Worm (Caenorhabditis elegans) whole organism, L4 larva: Measurements from ENCODE around the gene dohh-1.

Experiments
- F10B5.3 ChIP-seq: sonication (generic microtip); optimal IDR thresholded peaks from 2 replicates; lab custom pipeline; 2016; ENCODE audit warnings: mild to moderate bottlenecking, missing genetic modification characterization, missing compliant biosample characterization
- F26F4.8 ChIP-seq: fragments of 200-800 bp; sonication (Bioruptor generic); conservative IDR thresholded peaks from 2 replicates; pipeline ENCODE4 v1.3.6; 2022; ENCODE audit warnings: missing genetic modification characterization, missing compliant biosample characterization
- F49E8.2 ChIP-seq: sonication (generic microtip); optimal IDR thresholded peaks from 2 replicates; lab custom pipeline; 2016; ENCODE audit warnings: missing compliant biosample characterization, mild to moderate bottlenecking, missing genetic modification characterization, borderline replicate concordance
- R02D3.7 ChIP-seq: fragments of 150-350 bp; sonication (generic microtip); optimal IDR thresholded peaks from 3 replicates; lab custom pipeline; 2014; ENCODE audit warnings: missing biosample characterization, missing genetic modification characterization
- T20F7.1 ChIP-seq: fragments of 200-800 bp; sonication (Bioruptor generic); optimal IDR thresholded peaks from 2 replicates; lab custom pipeline; 2018; ENCODE audit warnings: mild to moderate bottlenecking, missing genetic modification characterization, missing compliant biosample characterization
- T26A8.4 ChIP-seq: fragments of 200-800 bp; sonication (Bioruptor generic); IDR thresholded peaks from 2 replicates; pipeline ENCODE4 v1.3.6; 2022; ENCODE audit warnings: missing genetic modification characterization, missing compliant biosample characterization
- Y105C5A.15 ChIP-seq: fragments of 200-800 bp; sonication (Bioruptor generic); IDR thresholded peaks from 2 replicates; pipeline ENCODE4 v1.3.6; 2022; ENCODE audit warnings: missing genetic modification characterization, missing compliant biosample characterization
- Y75B8A.6 ChIP-seq: fragments of 200-800 bp; sonication (Bioruptor generic); IDR thresholded peaks from 2 replicates; pipeline ENCODE4 v1.3.6; 2022; ENCODE audit warnings: missing genetic modification reagents, missing genetic modification characterization, missing compliant biosample characterization
- aha-1 ChIP-seq: fragments of 150-350 bp; peaks from one replicate; lab custom pipeline; 2014; ENCODE audit warnings: missing biosample characterization, missing genetic modification characterization
- aly-2 ChIP-seq: sonication (generic microtip); optimal IDR thresholded peaks from 2 replicates; lab custom pipeline; 2018; ENCODE audit warnings: missing biosample characterization, missing genetic modification characterization
- ama-1 ChIP-seq: fragments of 150-350 bp; optimal IDR thresholded peaks from 2 replicates; lab custom pipeline; 2014; ENCODE audit warnings: inconsistent platforms, mixed read lengths
- arid-1 ChIP-seq: fragments of 200-800 bp; sonication (Bioruptor generic); conservative IDR thresholded peaks from 2 replicates; pipeline ENCODE4 v1.3.6; 2022; ENCODE audit warnings: missing genetic modification reagents, missing genetic modification characterization, missing compliant biosample characterization
- ceh-20 ChIP-seq: fragments of 200-800 bp; sonication (Bioruptor generic); IDR thresholded peaks from 2 replicates; pipeline ENCODE4 v1.3.6; 2022; ENCODE audit warnings: missing genetic modification reagents, missing genetic modification characterization, missing compliant biosample characterization
- ceh-62 ChIP-seq: sonication (generic microtip); optimal IDR thresholded peaks from 2 replicates; lab custom pipeline; 2017; ENCODE audit warnings: missing biosample characterization, missing genetic modification characterization
- ctbp-1 ChIP-seq: fragments of 200-800 bp; sonication (Bioruptor generic); IDR thresholded peaks from 2 replicates; pipeline ENCODE4 v1.3.6; 2022; ENCODE audit warnings: missing genetic modification reagents, missing genetic modification characterization, missing compliant biosample characterization
- daf-19 ChIP-seq: fragments of 200-800 bp; sonication (Bioruptor generic); conservative IDR thresholded peaks from 2 replicates; pipeline ENCODE4 v1.3.6; 2022; ENCODE audit warnings: missing genetic modification characterization, missing compliant biosample characterization
- daf-8 ChIP-seq: fragments of 200-800 bp; sonication (Bioruptor generic); IDR thresholded peaks from 2 replicates; pipeline ENCODE4 v1.3.6; 2022; ENCODE audit warnings: missing genetic modification characterization, missing compliant biosample characterization
- dmd-8 ChIP-seq: fragments of 200-800 bp; sonication (Bioruptor generic); IDR thresholded peaks from 2 replicates; pipeline ENCODE4 v1.3.6; 2022; ENCODE audit warnings: missing genetic modification characterization, missing compliant biosample characterization
- dmd-9 ChIP-seq: fragments of 200-800 bp; sonication (Bioruptor generic); IDR thresholded peaks from 2 replicates; pipeline ENCODE4 v1.3.6; 2022; ENCODE audit warnings: missing genetic modification reagents, missing genetic modification characterization, missing compliant biosample characterization
- egl-43 ChIP-seq: fragments of 200-800 bp; sonication (Bioruptor generic); IDR thresholded peaks from 2 replicates; pipeline ENCODE4 v1.3.6; 2022; ENCODE audit warnings: missing genetic modification reagents, missing genetic modification characterization, missing compliant biosample characterization
- fkh-10 ChIP-seq: fragments of 150-350 bp; optimal IDR thresholded peaks from 2 replicates; lab custom pipeline; 2014; ENCODE audit warnings: missing biosample characterization, missing genetic modification reagents, missing genetic modification characterization
- hlh-11 ChIP-seq: fragments of 200-800 bp; sonication (Bioruptor generic); optimal IDR thresholded peaks from 2 replicates; lab custom pipeline; 2018; ENCODE audit warnings: mild to moderate bottlenecking, missing genetic modification characterization, missing compliant biosample characterization
- hmg-1.1 ChIP-seq: fragments of 200-800 bp; sonication (Bioruptor generic); IDR thresholded peaks from 2 replicates; pipeline ENCODE4 v1.3.6; 2022; ENCODE audit warnings: missing genetic modification reagents, missing genetic modification characterization, missing compliant biosample characterization
- lin-1 ChIP-seq: fragments of 200-800 bp; sonication (Bioruptor generic); IDR thresholded peaks from 2 replicates; pipeline ENCODE4 v1.3.6; 2022; ENCODE audit warnings: missing genetic modification reagents, missing genetic modification characterization, missing compliant biosample characterization
- lin-13 ChIP-seq: fragments of 150-350 bp; optimal IDR thresholded peaks from 2 replicates; lab custom pipeline; 2014; ENCODE audit warnings: missing biosample characterization, missing genetic modification reagents, missing genetic modification characterization
- lin-15B ChIP-seq: fragments of 150-350 bp; sonication (generic microtip); optimal IDR thresholded peaks from 3 replicates; lab custom pipeline; 2014; ENCODE audit warnings: missing biosample characterization, missing genetic modification characterization
- lin-29 ChIP-seq: fragments of 200-800 bp; sonication (Bioruptor generic); IDR thresholded peaks from 2 replicates; pipeline ENCODE4 v1.3.6; 2022; ENCODE audit warnings: missing genetic modification reagents, missing genetic modification characterization, missing compliant biosample characterization
- lin-39 ChIP-seq: fragments of 150-350 bp; optimal IDR thresholded peaks from 2 replicates; lab custom pipeline; 2014; ENCODE audit warnings: missing biosample characterization, missing genetic modification reagents, missing genetic modification characterization
- lir-3 ChIP-seq: sonication (generic microtip); optimal IDR thresholded peaks from 2 replicates; lab custom pipeline; 2016; ENCODE audit warnings: mild to moderate bottlenecking, missing genetic modification characterization, missing compliant biosample characterization
- lsy-2 ChIP-seq, 2 experiments: fragments of 150-350 bp in 1 of 2; sonication (generic microtip) in 1 of 2; optimal IDR thresholded peaks; 2 replicates each; lab custom pipeline; 2014 to 2017; ENCODE audit warnings: missing biosample characterization in 2 of 2, missing genetic modification characterization in 2 of 2
- madf-5 ChIP-seq, 2 experiments: fragments of 200-800 bp; sonication (Bioruptor generic); IDR thresholded peaks; 2 replicates each; pipeline ENCODE4 v1.3.6; 2022; ENCODE audit warnings: missing compliant biosample characterization in 2 of 2, missing genetic modification characterization in 2 of 2
- mdl-1 ChIP-seq, 2 experiments: fragments of 150-350 bp in 1 of 2; sonication (generic microtip) in 1 of 2; optimal IDR thresholded peaks; 2 replicates each; lab custom pipeline; 2014 to 2017; ENCODE audit warnings: missing biosample characterization in 2 of 2, missing genetic modification characterization in 2 of 2
- mdt-29 ChIP-seq: fragments of 200-800 bp; sonication (Bioruptor generic); IDR thresholded peaks from 2 replicates; pipeline ENCODE4 v1.3.6; 2022; ENCODE audit warnings: missing genetic modification reagents, missing genetic modification characterization, missing compliant biosample characterization
- mxl-2 ChIP-seq: fragments of 200-800 bp; sonication (Bioruptor generic); conservative IDR thresholded peaks from 2 replicates; pipeline ENCODE4 v1.3.6; 2022; ENCODE audit warnings: missing genetic modification reagents, missing genetic modification characterization, missing compliant biosample characterization
- nhr-102 ChIP-seq: sonication (generic microtip); optimal IDR thresholded peaks from 2 replicates; lab custom pipeline; 2016; ENCODE audit warnings: mild to moderate bottlenecking, missing genetic modification characterization, moderate library complexity, missing compliant biosample characterization
- nhr-237 ChIP-seq: sonication (generic microtip); optimal IDR thresholded peaks from 2 replicates; lab custom pipeline; 2017; ENCODE audit warnings: missing biosample characterization, missing genetic modification characterization
- nhr-25 ChIP-seq: sonication (generic microtip); optimal IDR thresholded peaks from 2 replicates; lab custom pipeline; 2017; ENCODE audit warnings: missing genetic modification characterization, mild to moderate bottlenecking, missing compliant biosample characterization, antibody characterized with exemption, moderate library complexity, borderline replicate concordance; ENCODE audit not compliant: insufficient read depth
- nhr-42 ChIP-seq: fragments of 200-800 bp; sonication (Bioruptor generic); IDR thresholded peaks from 2 replicates; pipeline ENCODE4 v1.3.6; 2022; ENCODE audit warnings: missing genetic modification characterization, missing compliant biosample characterization
- nhr-48 ChIP-seq: sonication (generic microtip); optimal IDR thresholded peaks from 2 replicates; lab custom pipeline; 2016; ENCODE audit warnings: mild to moderate bottlenecking, missing genetic modification characterization, missing compliant biosample characterization
- nhr-6 ChIP-seq: fragments of 150-350 bp; optimal IDR thresholded peaks from 2 replicates; lab custom pipeline; 2014; ENCODE audit warnings: missing biosample characterization, missing genetic modification characterization
- php-3 ChIP-seq: fragments of 200-800 bp; sonication (Bioruptor generic); IDR thresholded peaks from 2 replicates; pipeline ENCODE4 v1.3.6; 2022; ENCODE audit warnings: missing genetic modification reagents, missing genetic modification characterization, missing compliant biosample characterization
- pqm-1 ChIP-seq: sonication (generic microtip); optimal IDR thresholded peaks from 2 replicates; lab custom pipeline; 2017; ENCODE audit warnings: missing biosample characterization, missing genetic modification characterization
- skn-1 ChIP-seq: fragments of 150-350 bp; optimal IDR thresholded peaks from 2 replicates; lab custom pipeline; 2014; ENCODE audit warnings: missing biosample characterization, missing genetic modification characterization
- snpc-1.2 ChIP-seq: fragments of 200-800 bp; sonication (Bioruptor generic); IDR thresholded peaks from 2 replicates; pipeline ENCODE4 v1.3.6; 2022; ENCODE audit warnings: missing genetic modification reagents, missing genetic modification characterization, missing compliant biosample characterization
- spr-3 ChIP-seq: fragments of 200-800 bp; sonication (Bioruptor generic); optimal IDR thresholded peaks from 2 replicates; lab custom pipeline; 2018; ENCODE audit warnings: mild to moderate bottlenecking, missing genetic modification characterization, missing compliant biosample characterization
- tag-97 ChIP-seq: fragments of 200-800 bp; sonication (Bioruptor generic); IDR thresholded peaks from 2 replicates; pipeline ENCODE4 v1.3.6; 2022; ENCODE audit warnings: missing genetic modification characterization, missing compliant biosample characterization
- zag-1 ChIP-seq: fragments of 150-350 bp; optimal IDR thresholded peaks from 2 replicates; lab custom pipeline; 2014; ENCODE audit warnings: missing biosample characterization, missing genetic modification characterization
- ztf-11 ChIP-seq: fragments of 150-350 bp; optimal IDR thresholded peaks from 2 replicates; lab custom pipeline; 2014; ENCODE audit warnings: missing biosample characterization, missing genetic modification characterization
- ztf-7 ChIP-seq: fragments of 150-350 bp; optimal IDR thresholded peaks from 2 replicates; lab custom pipeline; 2014; ENCODE audit warnings: missing biosample characterization, missing genetic modification characterization

dohh-1 gene

DNA sequence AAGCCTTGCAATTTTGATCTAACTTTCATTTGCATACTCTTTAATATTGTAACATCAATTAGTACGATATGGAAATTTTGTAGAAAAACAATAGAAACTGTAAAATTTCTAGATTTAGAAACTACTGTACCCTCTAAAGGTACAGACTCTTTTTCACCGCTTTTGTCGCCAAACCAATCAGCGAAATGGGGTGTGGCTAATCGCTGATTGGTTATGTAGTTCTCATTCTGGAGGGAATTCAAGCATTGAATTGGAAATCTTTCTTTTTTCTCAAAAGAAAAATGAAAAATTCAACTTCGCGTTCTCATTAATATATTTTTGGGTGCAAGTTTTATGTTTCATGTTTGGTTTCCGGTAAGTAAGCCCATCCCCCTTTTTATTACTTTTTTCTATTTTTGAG, 23.8 kb downstream of the dohh-1 start:
- TF ChIP-seq lin-1 (GFP tag; lab: Robert Waterston, UW): no peak
- no peak for TF ChIP-seq daf-19 (GFP tag; lab: Robert Waterston, UW)
- no peak for TF ChIP-seq zag-1 (tag; lab: Kevin White, UChicago)
- TF ChIP-seq lin-29 (GFP tag; lab: Robert Waterston, UW): no peak
- no peak for TF ChIP-seq ama-1 (lab: Kevin White, UChicago)
- no peak for TF ChIP-seq nhr-48 (tag; lab: Kevin White, UChicago)
- TF ChIP-seq T26A8.4 (GFP tag; lab: Robert Waterston, UW): no peak
- no peak for TF ChIP-seq mdl-1 (tag; optimal IDR thresholded peaks at IDR 0.05; lab: Kevin White, UChicago)
- TF ChIP-seq egl-43 (GFP tag; lab: Robert Waterston, UW): no peak
- no peak for TF ChIP-seq F49E8.2 (tag; lab: Kevin White, UChicago)

DNA sequence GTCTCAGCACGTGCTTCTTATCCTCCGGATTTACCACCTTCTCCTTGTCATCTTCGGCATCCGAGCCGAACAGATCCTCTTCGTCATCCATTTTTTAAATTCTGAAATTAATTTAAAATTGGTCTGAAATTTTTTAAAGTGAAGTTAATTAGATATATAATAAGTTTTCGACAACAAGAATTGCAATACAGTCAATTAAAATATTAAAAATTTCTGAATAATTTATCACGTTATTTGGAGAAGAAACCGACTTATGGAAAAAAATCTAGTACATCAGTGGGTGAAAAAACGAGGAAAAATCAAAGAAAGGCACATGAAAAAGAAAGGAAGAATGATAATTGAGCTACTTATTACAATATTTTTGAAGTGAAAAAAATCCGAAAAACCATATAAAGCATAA, 25.8 kb downstream of the dohh-1 start, which contains the start of gene taf-13:
Gene taf-13 (minus strand): TSS at position 101 of the 400 bp plus-strand sequence.
- TF ChIP-seq mdt-29 (GFP tag; lab: Robert Waterston, UW) (no peak), nhr-237 (tag; lab: Kevin White, UChicago) (no peak), lin-1 (GFP tag; lab: Robert Waterston, UW) (no peak), hlh-11 (no peak), R02D3.7 (tag; lab: Kevin White, UChicago) (no peak), hmg-1.1 (no peak), ctbp-1 (GFP tag; lab: Robert Waterston, UW) (no peak), daf-8 (GFP tag; lab: Robert Waterston, UW) (no peak), spr-3 (GFP tag; lab: Kevin White, UChicago) (no peak), dmd-8 (GFP tag; lab: Robert Waterston, UW) (no peak), lin-29 (GFP tag; lab: Robert Waterston, UW) (no peak), nhr-42 (no peak), nhr-25 (tag; lab: Kevin White, UChicago) (no peak), nhr-6 (no peak), php-3 (no peak), lir-3 (no peak), aly-2 (tag; lab: Kevin White, UChicago) (no peak), lin-39 (tag; lab: Kevin White, UChicago) (no peak), arid-1 (GFP tag; lab: Robert Waterston, UW) (no peak), ztf-7 (tag; lab: Kevin White, UChicago) (no peak)

DNA sequence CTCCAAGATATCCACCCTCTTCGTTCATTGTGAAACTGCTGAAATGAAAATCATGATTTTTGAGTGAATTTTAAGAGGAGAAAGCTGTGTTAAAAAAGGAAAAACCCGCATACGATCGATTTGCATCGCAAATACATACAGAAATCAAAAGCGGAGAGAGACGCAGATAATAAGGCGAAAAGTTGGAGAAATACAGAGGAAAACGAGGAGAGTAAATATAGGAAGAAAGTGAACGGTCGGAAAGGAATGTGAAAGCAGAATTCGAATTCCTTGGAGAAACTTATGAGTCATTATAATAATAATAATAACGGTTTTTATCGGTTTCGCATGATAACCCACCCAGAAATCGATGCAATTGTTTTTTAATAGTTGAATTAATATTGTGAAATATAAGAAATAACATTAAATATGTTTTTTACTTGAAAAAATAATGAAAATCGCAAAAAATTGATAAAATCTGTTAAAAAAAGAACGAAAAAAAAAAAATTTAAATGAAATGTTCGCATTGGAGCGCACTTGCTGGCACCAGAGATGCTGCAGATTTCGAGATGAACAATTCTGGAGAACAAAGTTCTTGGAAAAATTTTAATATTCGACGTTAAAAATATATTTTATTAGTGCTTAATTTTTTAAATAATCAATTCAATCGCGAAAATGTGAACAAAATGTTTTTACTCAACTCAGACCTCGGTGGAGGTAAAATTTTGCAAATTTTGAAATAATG, 27.6 kb downstream of the dohh-1 start, which contains the start of gene ccm-3:
Gene ccm-3 (minus strand): TSS at position 38 of the 724 bp plus-strand sequence.
- TF ChIP-seq ztf-11 (tag; lab: Kevin White, UChicago): no peak
- TF ChIP-seq snpc-1.2: no peak
- no peak for TF ChIP-seq nhr-102 (tag; lab: Kevin White, UChicago)
- TF ChIP-seq tag-97 (GFP tag; lab: Robert Waterston, UW): no peak
- TF ChIP-seq F26F4.8 (GFP tag; lab: Robert Waterston, UW): no peak
- TF ChIP-seq F10B5.3 (tag; lab: Kevin White, UChicago): no peak
- no peak for TF ChIP-seq lin-13
- no peak for TF ChIP-seq madf-5 (GFP tag; IDR thresholded peaks at IDR 0.05; lab: Robert Waterston, UW)
- TF ChIP-seq skn-1: no peak
- TF ChIP-seq F49E8.2 (tag; lab: Kevin White, UChicago): no peak
- TF ChIP-seq dmd-9 (GFP tag; lab: Robert Waterston, UW): no peak
- TF ChIP-seq T20F7.1 (GFP tag; lab: Kevin White, UChicago): peak; percentile 44
- no peak for TF ChIP-seq lin-39 (tag; lab: Kevin White, UChicago)
- TF ChIP-seq fkh-10 (GFP tag; lab: Kevin White, UChicago): peak; percentile 15
- no peak for TF ChIP-seq ceh-20 (GFP tag; lab: Robert Waterston, UW)
- no peak for TF ChIP-seq Y75B8A.6 (GFP tag; lab: Robert Waterston, UW)
- TF ChIP-seq pqm-1 (tag; lab: Kevin White, UChicago): no peak
- peak in 1 of 2 experiments; percentile 36 for TF ChIP-seq lsy-2 (tag; optimal IDR thresholded peaks at IDR 0.05; lab: Kevin White, UChicago)
- TF ChIP-seq ceh-62 (tag; lab: Kevin White, UChicago): no peak
- no peak for TF ChIP-seq lin-15B (tag; lab: Kevin White, UChicago)
- TF ChIP-seq mxl-2: no peak
- TF ChIP-seq Y105C5A.15: no peak
- TF ChIP-seq aha-1 (tag; lab: Kevin White, UChicago): peak; percentile 69
